Worm (Caenorhabditis elegans): ENCODE measurements around the gene C17F4.8.

Gene C17F4.8

ce11 chrII:3225200-3225599, 9.4 kb downstream of the C17F4.8 start, which contains the start of gene ZC239.16:
TSS of gene ZC239.16 (minus strand) at chrII:3225319.
- TF ChIP-seq ets-4 (tag; optimal IDR thresholded peaks at IDR 0.05) (no peak), ceh-14 (tag; optimal IDR thresholded peaks at IDR 0.05) (no peak), pha-2 (tag; optimal IDR thresholded peaks at IDR 0.05) (no peak), ahr-1 (tag; optimal IDR thresholded peaks at IDR 0.05) (no peak), C38D4.7 (GFP tag; optimal IDR thresholded peaks at IDR 0.05) (no peak), lin-11 (tag; optimal IDR thresholded peaks at IDR 0.05) (no peak), ceh-34 (tag; optimal IDR thresholded peaks at IDR 0.05) (no peak), eyg-1 (tag; optimal IDR thresholded peaks at IDR 0.05) (no peak), rnt-1 (tag; optimal IDR thresholded peaks at IDR 0.05) (no peak), sox-2 (GFP tag; IDR thresholded peaks at IDR 0.05) (no peak), ceh-18 (tag; optimal IDR thresholded peaks at IDR 0.05) (no peak), hlh-8 (tag; optimal IDR thresholded peaks at IDR 0.05) (no peak), tbx-7 (tag; optimal IDR thresholded peaks at IDR 0.05) (no peak), ref-2 (tag; optimal IDR thresholded peaks at IDR 0.05) (no peak), ceh-19 (GFP tag; optimal IDR thresholded peaks at IDR 0.05) (no peak)

ce11 chrII:3224631-3225030, 10.0 kb downstream of the C17F4.8 start, which contains the start of gene ZC239.15:
TSS of gene ZC239.15 (minus strand) at chrII:3224731.
- TF ChIP-seq ceh-45 (GFP tag; IDR thresholded peaks at IDR 0.05) (no peak), pha-4 (tag; optimal IDR thresholded peaks at IDR 0.05) (no peak), ceh-6 (GFP tag; optimal IDR thresholded peaks at IDR 0.05) (no peak), C08G9.2 (tag; optimal IDR thresholded peaks at IDR 0.05) (no peak), rnt-1 (tag; optimal IDR thresholded peaks at IDR 0.05) (no peak), sdc-2 (tag; optimal IDR thresholded peaks at IDR 0.05) (no peak), Y22D7AL.16 (tag; optimal IDR thresholded peaks at IDR 0.05) (no peak), fkh-6 (tag; optimal IDR thresholded peaks at IDR 0.05) (no peak), sox-4 (tag; optimal IDR thresholded peaks at IDR 0.05) (no peak), pax-1 (tag; optimal IDR thresholded peaks at IDR 0.05) (no peak)

- no peak for TF ChIP-seq pax-1 (tag; optimal IDR thresholded peaks at IDR 0.05)
- no peak for TF ChIP-seq hlh-8 (tag; optimal IDR thresholded peaks at IDR 0.05)
- TF ChIP-seq ceh-30 (tag; optimal IDR thresholded peaks at IDR 0.05) = no peak
- no peak for TF ChIP-seq hlh-30 (tag; optimal IDR thresholded peaks at IDR 0.05; ENCODE audit: insufficient read depth)
- no peak for TF ChIP-seq madf-2 (tag; optimal IDR thresholded peaks at IDR 0.05)
- no peak for TF ChIP-seq ceh-48 (tag; optimal IDR thresholded peaks at IDR 0.05)
- TF ChIP-seq ceh-22 (tag; optimal IDR thresholded peaks at IDR 0.05) = no peak
- no peak for TF ChIP-seq ztf-16 (tag; optimal IDR thresholded peaks at IDR 0.05)
- no peak for TF ChIP-seq nhr-232 (tag; optimal IDR thresholded peaks at IDR 0.05)
- TF ChIP-seq ceh-14 (tag; optimal IDR thresholded peaks at IDR 0.05) = no peak
- TF ChIP-seq sox-4 (tag; optimal IDR thresholded peaks at IDR 0.05) = no peak
- TF ChIP-seq ceh-24 (tag; optimal IDR thresholded peaks at IDR 0.05) = no peak
- TF ChIP-seq C08G9.2 (tag; optimal IDR thresholded peaks at IDR 0.05) = no peak
- no peak for TF ChIP-seq hlh-15 (tag; optimal IDR thresholded peaks at IDR 0.05)
- no peak for TF ChIP-seq npax-4 (tag; optimal IDR thresholded peaks at IDR 0.05)
Observed at ce11 chrII:3222686-3223085, 11.9 kb downstream of the C17F4.8 start, which contains the start of gene ZC239.13. TSS of gene ZC239.13 (minus strand) at chrII:3222839.

ce11 chrII:3221730-3222129, 12.9 kb downstream of the C17F4.8 start, which contains the start of gene ZC239.14:
TSS of gene ZC239.14 (minus strand) at chrII:3222034.
- TF ChIP-seq ceh-31 (tag; optimal IDR thresholded peaks at IDR 0.05) = no peak

ce11 chrII:3220723-3221122, 13.9 kb downstream of the C17F4.8 start, which contains the start of gene ZC239.22:
TSS of gene ZC239.22 (minus strand) at chrII:3220823.
- TF ChIP-seq nhr-11 (tag; optimal IDR thresholded peaks at IDR 0.05) = no peak
- TF ChIP-seq lin-11 (tag; optimal IDR thresholded peaks at IDR 0.05) = no peak
- no peak for TF ChIP-seq ceh-6 (GFP tag; optimal IDR thresholded peaks at IDR 0.05)
- TF ChIP-seq ama-1 (optimal IDR thresholded peaks at IDR 0.05) = no peak
- no peak for TF ChIP-seq ceh-19 (GFP tag; optimal IDR thresholded peaks at IDR 0.05)
- no peak for TF ChIP-seq ahr-1 (tag; optimal IDR thresholded peaks at IDR 0.05)
- TF ChIP-seq ceh-31 (tag; optimal IDR thresholded peaks at IDR 0.05) = no peak
- TF ChIP-seq unc-3 (GFP tag; conservative IDR thresholded peaks at IDR 0.05) = no peak
- TF ChIP-seq unc-3 (tag; optimal IDR thresholded peaks at IDR 0.05) = no peak
- TF ChIP-seq hlh-6 (tag; optimal IDR thresholded peaks at IDR 0.05) = no peak
- no peak for TF ChIP-seq C38D4.7 (GFP tag; optimal IDR thresholded peaks at IDR 0.05)

Data from whole organism, late embryonic.